Worm (Caenorhabditis elegans) whole organism, dauer: ENCODE data around the gene nos-2.
"Not testable (repeated sequence)": the region's sequence is repeated elsewhere in the genome, so short reads cannot be mapped to it uniquely, and the experiment has no call there.

Source experiments
- unc-62 ChIP-seq: sonication (generic microtip); optimal IDR thresholded peaks from 2 replicates; lab custom pipeline; 2017; ENCODE audit warnings: missing biosample characterization, missing genetic modification reagents, missing genetic modification characterization

nos-2 gene

DNA sequence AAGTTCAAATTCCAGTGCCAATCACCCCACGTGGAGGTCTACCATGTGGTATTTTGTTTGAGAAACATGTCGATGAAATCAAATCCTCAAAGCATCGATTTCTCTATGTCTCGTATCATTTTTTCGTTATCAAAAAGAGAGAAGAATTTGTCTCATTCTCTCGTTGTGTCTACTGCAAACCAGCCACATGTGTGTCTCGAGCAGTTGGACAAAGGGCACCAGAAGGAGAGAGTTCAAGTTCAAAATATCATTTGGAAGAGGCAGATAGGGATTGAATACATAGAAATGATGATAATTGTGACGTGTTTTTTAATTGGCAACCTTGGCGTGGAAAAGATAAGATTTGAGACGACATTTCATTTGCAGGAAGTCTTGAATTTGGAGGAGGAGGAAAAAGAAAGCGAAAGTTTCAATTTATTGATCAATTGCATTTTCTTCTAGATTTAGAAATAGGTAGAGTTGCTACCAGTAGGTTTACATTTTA lies 6.1 kb upstream of the nos-2 start:
- no peak for TF ChIP-seq unc-62

DNA sequence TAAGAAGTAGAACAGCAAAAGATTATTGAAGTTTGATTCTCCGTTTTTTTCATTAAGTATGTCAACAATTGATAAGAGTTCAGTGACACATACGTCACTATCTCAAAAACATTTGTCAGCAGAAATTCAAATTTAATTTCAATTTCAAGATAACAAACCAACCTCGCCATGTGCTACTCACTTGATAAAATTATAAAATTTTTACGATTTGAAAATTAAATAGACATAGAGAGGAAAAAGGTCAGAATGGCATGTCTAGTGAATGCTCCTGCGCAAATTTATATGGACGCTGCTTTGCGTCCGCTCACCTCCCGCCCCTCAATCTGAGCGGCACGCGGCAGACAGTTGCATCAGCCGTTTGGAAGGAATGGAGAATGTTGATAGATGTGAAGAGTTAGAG lies 5.2 kb upstream of the nos-2 start:
- no peak for TF ChIP-seq unc-62

DNA sequence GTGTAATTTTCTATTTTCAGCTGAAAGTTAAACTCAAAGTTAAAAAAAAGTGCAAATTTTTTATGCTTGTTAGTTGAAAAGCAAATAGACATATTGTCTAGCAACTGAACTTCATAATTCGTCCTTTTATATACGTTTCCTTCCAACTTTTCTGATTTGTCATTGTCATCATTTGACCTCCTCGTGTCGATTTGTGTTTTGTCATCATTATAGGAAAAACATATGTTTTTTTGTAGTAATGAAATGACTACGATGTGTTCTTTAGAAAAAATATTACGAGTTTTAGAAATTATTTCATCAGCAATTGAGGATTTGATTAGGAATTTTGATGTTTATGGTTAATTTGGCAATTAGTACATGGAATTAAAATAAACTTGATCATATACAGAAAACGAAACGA lies 4.6 kb upstream of the nos-2 start:
- no peak for TF ChIP-seq unc-62

DNA sequence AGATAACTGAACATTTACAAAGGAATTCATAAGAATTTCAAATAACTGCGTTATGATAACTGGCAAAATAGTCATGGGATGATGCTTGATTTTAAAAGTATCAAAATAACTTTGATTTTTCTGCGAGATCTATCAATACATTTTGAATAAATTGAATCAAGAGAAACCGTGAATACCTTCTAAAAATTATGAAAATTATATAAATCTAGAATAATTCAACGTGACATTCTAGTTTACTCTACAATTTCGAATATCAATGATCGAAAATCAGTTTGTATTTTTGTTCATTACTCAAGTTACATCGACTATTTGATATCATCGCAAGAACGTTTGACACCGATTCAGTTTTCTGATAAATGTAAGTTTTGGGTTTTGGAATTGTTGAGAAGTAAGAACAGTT lies 3.7 kb upstream of the nos-2 start, which contains the start of gene acs-6:
Gene acs-6 (plus strand): TSS at position 301 of the 400 bp plus-strand sequence.
- TF ChIP-seq unc-62, result no peak

DNA sequence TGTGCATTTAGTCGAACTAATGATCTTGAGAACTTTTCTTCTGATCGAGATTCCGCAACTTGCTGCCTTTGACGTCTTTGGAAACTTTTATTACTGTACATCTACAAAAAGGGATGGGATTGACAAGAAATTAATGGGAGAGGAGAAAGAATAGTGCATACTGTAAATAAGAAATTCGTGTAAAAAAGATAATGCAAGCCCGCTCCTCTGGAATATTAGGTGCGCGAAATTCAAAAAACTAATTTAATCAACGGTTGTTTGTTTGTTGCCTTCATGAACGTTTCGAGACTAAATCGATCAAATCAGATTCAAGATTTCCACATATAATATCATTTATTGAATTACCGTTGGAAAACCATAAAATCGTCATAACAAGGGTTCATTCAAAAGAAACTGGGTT lies 4.4 kb downstream of the nos-2 start, which contains the start of gene him-14:
Gene him-14 (minus strand): TSS at position 101 of the 400 bp plus-strand sequence.
- TF ChIP-seq unc-62, result no peak

DNA sequence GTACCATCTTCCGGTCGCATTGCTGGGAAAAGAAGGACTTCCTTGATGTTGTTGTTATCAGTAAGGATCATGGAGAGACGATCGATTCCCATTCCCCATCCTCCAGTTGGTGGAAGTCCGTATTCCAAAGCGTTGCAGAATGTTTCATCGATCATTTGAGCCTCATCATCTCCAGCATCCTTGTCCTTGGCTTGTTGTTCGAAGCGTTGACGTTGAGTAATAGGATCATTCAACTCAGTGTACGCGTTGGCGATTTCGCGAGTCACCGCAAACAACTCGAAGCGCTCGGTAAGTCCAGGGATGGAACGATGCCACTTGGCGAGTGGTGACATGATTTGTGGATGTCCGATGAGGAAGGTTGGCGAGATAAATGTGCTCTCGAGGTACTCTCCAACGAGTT lies 5.0 kb downstream of the nos-2 start:
- no peak for TF ChIP-seq unc-62

DNA sequence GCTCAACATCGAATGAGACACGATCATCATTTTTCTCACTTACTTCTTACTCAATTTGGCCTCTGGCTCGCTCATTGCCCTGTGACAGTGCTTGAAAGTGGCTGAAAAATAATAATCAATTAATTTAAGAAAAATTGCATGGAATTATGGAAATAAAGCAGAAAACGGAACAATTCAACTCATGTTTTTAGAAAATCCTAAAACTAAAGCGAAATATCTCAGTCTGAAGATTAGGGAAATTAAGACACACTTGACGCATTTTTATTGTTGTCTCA lies 6.8 kb downstream of the nos-2 start, which contains the start of gene kars-1:
Gene kars-1 (minus strand): TSS at position 101 of the 275 bp plus-strand sequence.
- no peak for TF ChIP-seq unc-62

DNA sequence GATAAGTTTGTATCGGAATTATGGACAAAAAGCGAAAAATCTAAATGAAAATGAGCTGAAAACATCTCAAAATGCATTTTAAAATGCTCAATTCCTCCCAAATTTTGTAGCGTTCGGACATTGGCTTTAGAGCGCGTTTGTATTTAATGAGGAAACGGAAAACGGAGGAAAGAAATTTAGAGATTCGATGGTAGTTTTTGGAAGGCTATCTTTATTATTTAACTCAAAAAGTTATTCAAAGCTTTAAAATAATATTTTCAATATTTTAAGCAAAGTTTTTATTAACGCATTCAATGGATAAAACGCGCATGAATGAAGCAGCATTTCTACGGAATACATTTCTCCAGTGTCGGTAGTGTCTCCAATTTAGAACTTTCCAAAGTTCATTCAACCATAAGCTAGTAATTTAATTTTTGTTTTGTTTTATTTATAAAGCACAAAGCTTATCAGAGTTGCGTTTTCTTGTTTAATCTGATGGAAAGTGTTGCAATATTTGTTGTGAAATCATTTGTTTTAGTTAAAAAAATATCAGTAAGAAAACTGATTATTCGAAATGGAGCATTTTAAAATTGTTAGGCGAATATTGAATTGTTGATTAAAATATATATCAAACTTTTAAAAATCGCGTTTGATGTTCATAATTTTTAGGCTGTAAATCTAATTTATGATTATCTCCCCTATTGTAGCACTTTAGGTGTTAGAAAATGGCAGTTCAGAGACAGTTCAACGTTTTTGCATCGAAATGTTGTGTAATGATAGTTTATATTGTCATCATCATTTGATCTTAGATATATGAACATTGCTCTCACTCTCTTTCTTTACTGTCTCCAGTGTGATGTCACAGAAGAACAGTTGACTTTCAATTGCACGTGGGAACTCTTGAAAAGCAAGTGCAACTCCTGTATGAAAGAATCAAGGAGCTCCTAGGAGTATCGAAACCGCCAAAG lies 7.4 kb downstream of the nos-2 start:
- TF ChIP-seq unc-62, result no peak

DNA sequence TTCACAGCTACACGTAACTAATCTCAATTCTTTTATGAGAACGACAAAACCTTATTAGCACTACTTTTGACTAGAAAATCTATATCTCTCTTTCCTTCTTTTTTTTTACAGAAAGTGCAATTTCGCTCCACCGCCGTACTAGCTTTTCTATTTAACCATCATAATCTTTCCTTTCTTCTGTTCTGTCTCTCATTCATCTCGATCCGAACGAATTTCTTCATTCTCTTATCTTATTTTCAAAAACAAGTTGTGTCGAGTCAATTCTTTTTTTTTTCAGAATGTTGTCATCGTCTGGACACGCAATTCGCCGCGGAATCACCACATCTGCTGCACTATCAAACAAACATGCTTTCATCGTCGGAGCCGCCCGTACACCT lies 8.1 kb downstream of the nos-2 start, which contains the start of gene kat-1:
Gene kat-1 (plus strand): TSS at position 278 of the 377 bp plus-strand sequence.
- no peak for TF ChIP-seq unc-62

DNA sequence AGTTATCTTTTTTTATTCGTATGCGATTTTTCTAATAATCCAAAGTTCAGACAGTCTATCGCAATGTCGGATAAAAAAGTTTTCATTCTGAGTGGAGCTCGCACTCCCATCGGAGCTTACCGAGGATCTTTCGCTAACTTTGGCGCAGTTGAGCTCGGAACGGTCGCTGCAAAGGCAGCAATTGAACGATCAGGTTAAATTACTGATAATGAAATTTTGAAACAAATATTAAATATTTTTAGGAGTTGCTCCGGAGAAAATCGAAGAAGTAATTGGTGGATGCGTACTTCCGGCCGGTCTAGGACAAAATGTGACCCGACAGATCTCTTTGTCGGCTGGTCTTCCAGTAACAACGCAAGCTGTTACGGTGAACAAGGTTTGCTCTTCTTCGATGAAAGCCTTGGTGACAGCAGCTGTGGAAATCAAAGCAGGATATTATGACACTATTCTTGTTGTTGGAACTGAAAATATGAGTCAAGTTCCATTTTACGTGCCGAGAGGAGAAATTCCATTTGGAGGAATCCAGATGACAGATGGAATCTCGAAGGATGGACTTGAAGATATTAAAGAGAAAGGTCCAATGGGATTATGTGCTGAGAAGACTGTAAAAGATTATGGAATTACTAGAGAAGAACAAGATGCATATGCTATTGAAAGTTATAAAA lies 10.3 kb downstream of the nos-2 start, which contains the start of gene T02G5.7:
Gene T02G5.7 (plus strand): TSS at position 51 of the 665 bp plus-strand sequence.
- TF ChIP-seq unc-62, result no peak

DNA sequence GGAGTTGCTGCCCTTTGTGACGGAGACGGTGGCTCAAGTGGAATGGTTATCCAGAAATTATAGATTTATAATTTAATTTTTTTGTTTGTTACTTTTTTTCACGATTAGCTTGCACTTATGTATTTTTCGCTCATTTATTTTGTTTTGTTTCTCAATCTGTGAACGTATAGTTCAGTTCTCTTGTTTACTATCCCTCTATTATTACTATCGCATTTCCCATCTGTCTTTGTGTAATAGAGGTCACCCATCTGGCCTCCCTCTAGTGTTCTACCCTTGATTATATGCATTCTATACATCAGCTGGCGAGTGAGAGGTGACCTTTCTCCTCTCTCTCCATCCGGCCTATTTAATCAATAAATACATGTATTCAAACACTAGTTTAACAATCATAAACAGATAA lies 18.6 kb downstream of the nos-2 start, which contains the start of the genes T02G5.14 and T02G5.15:
Gene T02G5.14 (plus strand): TSS at position 301 of the 400 bp plus-strand sequence.
Gene T02G5.15 (plus strand): TSS at position 301 of the 400 bp plus-strand sequence.
- not testable (repeated sequence) for TF ChIP-seq unc-62

DNA sequence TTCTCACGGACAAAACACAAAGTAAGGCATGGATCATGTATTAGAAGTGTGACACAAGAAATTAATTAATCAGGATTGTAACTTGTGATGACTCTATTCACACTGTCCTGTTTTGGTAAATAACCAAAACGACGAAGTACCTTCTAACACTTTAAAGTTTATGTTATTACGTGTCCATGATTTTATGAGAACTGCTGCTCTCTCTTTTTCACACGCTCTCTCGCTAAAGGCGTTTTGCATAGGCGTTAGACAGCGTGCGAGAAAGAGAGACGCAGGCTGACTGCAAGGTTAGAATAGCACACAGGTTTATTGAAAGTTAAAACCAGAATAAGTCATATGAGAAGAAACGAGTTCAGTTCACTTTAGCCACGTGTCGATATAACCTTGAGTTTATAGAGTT lies 24.7 kb downstream of the nos-2 start:
- no peak for TF ChIP-seq unc-62

DNA sequence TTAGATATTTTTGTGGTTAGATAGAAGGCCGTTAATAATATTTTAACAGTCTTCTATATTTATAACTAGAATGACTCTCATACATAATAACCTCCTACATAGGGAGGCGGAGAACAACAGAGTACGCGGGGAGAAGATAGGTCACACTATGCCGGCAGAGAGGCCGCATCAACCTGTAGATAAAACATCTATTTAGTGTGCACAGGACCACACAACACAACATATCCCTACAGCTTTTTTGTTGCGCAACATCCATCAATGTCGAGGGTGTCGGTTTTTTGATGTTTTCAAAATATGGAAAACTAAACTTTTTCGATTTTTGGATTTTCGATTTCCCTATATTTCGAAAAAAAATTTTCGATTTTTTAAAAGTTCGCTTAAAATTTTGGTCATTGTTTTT lies 25.4 kb downstream of the nos-2 start:
- no peak for TF ChIP-seq unc-62

DNA sequence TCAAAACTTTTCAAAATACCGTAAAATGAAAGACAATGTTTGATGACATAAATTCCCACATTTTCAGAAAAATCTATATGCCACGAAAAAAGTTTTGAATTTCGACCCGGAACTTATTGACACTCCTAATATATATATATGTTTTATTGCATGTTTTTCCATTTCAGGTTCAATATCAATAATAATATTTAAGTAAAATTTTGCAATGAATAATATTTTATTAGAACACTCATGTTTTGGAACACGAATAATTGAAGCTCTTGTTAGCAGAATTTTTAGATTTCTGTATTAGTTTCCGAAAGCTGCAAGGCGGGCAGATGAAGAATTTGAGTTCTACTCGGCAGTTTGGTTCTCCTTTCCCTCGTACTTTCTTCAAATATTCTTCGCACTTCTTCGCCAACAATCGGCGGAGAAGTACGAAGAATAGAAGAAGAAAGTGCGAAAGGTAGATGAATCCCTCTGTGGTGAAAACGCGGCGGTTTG lies 28.0 kb downstream of the nos-2 start, which contains the start of gene T02G5.3:
Gene T02G5.3 (plus strand): TSS at position 51 of the 483 bp plus-strand sequence.
- TF ChIP-seq unc-62, result no peak

DNA sequence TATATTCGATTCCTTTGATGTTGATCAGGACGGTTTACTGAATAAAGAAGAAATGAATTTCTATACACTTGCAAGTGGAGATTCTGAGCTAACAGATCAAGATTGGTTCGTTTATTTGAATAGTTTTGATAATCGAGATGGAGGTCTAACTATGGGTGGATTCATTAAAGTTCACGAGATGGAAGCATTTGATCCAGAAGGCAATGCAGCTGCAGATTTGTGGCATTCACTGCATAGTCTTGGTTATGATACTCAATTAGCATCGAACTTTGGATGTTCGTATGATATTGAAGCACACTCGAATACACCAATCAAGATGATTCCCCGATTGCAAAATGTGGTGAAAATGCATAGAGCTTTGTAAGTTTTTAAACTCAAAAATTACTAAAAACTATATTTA lies 30.6 kb downstream of the nos-2 start:
- TF ChIP-seq unc-62, result no peak

DNA sequence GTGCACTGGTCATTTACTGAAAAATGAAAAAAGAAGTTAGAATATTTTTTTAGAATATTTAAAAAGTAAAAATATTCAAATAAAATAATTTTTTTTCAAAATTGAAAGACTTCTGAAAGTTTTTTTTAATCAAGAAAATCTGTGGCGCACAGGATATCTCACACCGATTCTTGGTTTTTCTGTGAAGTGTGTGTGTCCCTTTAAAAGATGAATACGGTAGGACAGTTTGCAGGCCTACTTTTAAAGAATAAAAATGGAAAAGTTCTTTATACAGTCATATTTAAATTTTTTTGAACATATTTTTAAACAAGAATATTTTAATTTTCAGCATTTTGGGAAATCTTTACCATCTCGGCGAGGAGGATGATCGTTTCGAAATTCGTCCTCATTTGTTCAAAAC lies 33.2 kb downstream of the nos-2 start, which contains the start of gene mct-5:
Gene mct-5 (minus strand): TSS at position 16 of the 400 bp plus-strand sequence.
- TF ChIP-seq unc-62, result no peak

DNA sequence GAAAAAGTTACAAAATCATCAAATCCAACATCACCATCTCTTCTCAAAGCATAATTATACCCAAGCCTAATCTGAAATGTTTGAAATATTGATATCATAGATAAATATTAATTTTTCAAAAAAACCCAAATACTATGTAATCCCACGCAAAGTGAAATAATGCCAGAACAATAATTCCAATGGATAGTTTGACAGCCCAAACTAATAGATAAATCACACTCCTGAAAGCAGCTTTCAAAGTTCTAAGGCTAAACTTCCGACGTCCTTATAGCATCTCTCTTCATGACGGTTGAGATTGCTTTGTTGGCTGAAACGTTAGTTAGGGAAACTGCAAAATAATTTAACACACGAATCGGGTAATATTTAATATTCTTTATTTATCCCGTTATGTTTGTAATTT lies 33.8 kb downstream of the nos-2 start:
- no peak for TF ChIP-seq unc-62
